Worm (Caenorhabditis elegans) whole organism, L2 larva: ENCODE results near the gene F37A4.1.

Experiments used
- C34F6.9 ChIP-seq: fragments of 150-350 bp; optimal IDR thresholded peaks from 2 replicates; lab custom pipeline; 2014; ENCODE audit warnings: missing biosample characterization, missing genetic modification characterization
- F13H6.1 ChIP-seq: sonication (generic microtip); optimal IDR thresholded peaks from 2 replicates; lab custom pipeline; 2016; ENCODE audit warnings: missing genetic modification characterization, missing compliant biosample characterization
- R02D3.7 ChIP-seq: fragments of 150-350 bp; optimal IDR thresholded peaks from 2 replicates; lab custom pipeline; 2014; ENCODE audit warnings: missing biosample characterization, missing genetic modification characterization
- Y55F3AM.14 ChIP-seq: fragments of 200-800 bp; sonication (Bioruptor generic); optimal IDR thresholded peaks from 2 replicates; lab custom pipeline; 2018; ENCODE audit warnings: mild to moderate bottlenecking, missing genetic modification characterization, missing compliant biosample characterization
- alr-1 ChIP-seq: fragments of 150-350 bp; optimal IDR thresholded peaks from 2 replicates; lab custom pipeline; 2014; ENCODE audit warnings: missing biosample characterization, missing genetic modification characterization
- aly-2 ChIP-seq: fragments of 150-350 bp; optimal IDR thresholded peaks from 2 replicates; lab custom pipeline; 2014; ENCODE audit warnings: missing biosample characterization, missing genetic modification characterization
- ama-1 ChIP-seq: fragments of 150-350 bp; optimal IDR thresholded peaks from 2 replicates; lab custom pipeline; 2018; ENCODE audit warnings: inconsistent platforms
- blmp-1 ChIP-seq: sonication (generic microtip); optimal IDR thresholded peaks from 2 replicates; lab custom pipeline; 2017; ENCODE audit warnings: missing genetic modification characterization, mild to moderate bottlenecking, missing compliant biosample characterization, antibody characterized with exemption, moderate library complexity; ENCODE audit not compliant: insufficient read depth
- ceh-82 ChIP-seq: fragments of 150-350 bp; optimal IDR thresholded peaks from 2 replicates; lab custom pipeline; 2014; ENCODE audit warnings: missing biosample characterization, missing genetic modification characterization
- egl-27 ChIP-seq: sonication (generic microtip); optimal IDR thresholded peaks from 3 replicates; lab custom pipeline; 2017; ENCODE audit warnings: missing biosample characterization, missing genetic modification reagents, missing genetic modification characterization
- elt-3 ChIP-seq: sonication (generic microtip); optimal IDR thresholded peaks from 2 replicates; lab custom pipeline; 2017; ENCODE audit warnings: missing biosample characterization, missing genetic modification characterization
- fos-1 ChIP-seq: fragments of 150-350 bp; optimal IDR thresholded peaks from 2 replicates; lab custom pipeline; 2014; ENCODE audit warnings: missing biosample characterization, missing genetic modification characterization
- gmeb-1 ChIP-seq: fragments of 150-350 bp; optimal IDR thresholded peaks from 2 replicates; lab custom pipeline; 2014; ENCODE audit warnings: missing biosample characterization, missing genetic modification characterization
- lin-11 ChIP-seq: fragments of 150-350 bp; sonication (generic microtip); optimal IDR thresholded peaks from 2 replicates; lab custom pipeline; 2014; ENCODE audit warnings: missing biosample characterization, missing genetic modification characterization, inconsistent platforms, mixed read lengths
- lin-13 ChIP-seq: fragments of 150-350 bp; optimal IDR thresholded peaks from 2 replicates; lab custom pipeline; 2014; ENCODE audit warnings: missing biosample characterization, missing genetic modification reagents, missing genetic modification characterization
- lin-39 ChIP-seq: fragments of 150-350 bp; optimal IDR thresholded peaks from 2 replicates; lab custom pipeline; 2014; ENCODE audit warnings: missing biosample characterization, missing genetic modification reagents, missing genetic modification characterization
- lsy-2 ChIP-seq, 2 experiments: fragments of 150-350 bp in 1 of 2; sonication (generic microtip) in 1 of 2; optimal IDR thresholded peaks; 2 replicates each; lab custom pipeline; 2014 to 2017; ENCODE audit warnings: missing biosample characterization in 2 of 2, missing genetic modification characterization in 2 of 2
- nhr-10 ChIP-seq: sonication (generic microtip); optimal IDR thresholded peaks from 2 replicates; lab custom pipeline; 2017; ENCODE audit warnings: missing biosample characterization, missing genetic modification characterization
- nhr-11 ChIP-seq: fragments of 150-350 bp; optimal IDR thresholded peaks from 2 replicates; lab custom pipeline; 2014; ENCODE audit warnings: missing biosample characterization, missing genetic modification characterization
- nhr-12 ChIP-seq: fragments of 150-350 bp; optimal IDR thresholded peaks from 2 replicates; lab custom pipeline; 2014; ENCODE audit warnings: missing biosample characterization, missing genetic modification characterization
- nhr-129 ChIP-seq: fragments of 150-350 bp; optimal IDR thresholded peaks from 2 replicates; lab custom pipeline; 2014; ENCODE audit warnings: missing biosample characterization, missing genetic modification characterization
- nhr-21 ChIP-seq: fragments of 150-350 bp; optimal IDR thresholded peaks from 2 replicates; lab custom pipeline; 2014; ENCODE audit warnings: missing biosample characterization, missing genetic modification characterization
- nhr-25 ChIP-seq: fragments of 150-350 bp; sonication (generic microtip); optimal IDR thresholded peaks from 3 replicates; lab custom pipeline; 2014; ENCODE audit warnings: missing biosample characterization, missing genetic modification characterization
- nhr-6 ChIP-seq: fragments of 150-350 bp; optimal IDR thresholded peaks from 2 replicates; lab custom pipeline; 2014; ENCODE audit warnings: missing biosample characterization, missing genetic modification characterization
- nhr-77 ChIP-seq: fragments of 150-350 bp; optimal IDR thresholded peaks from 2 replicates; lab custom pipeline; 2014; ENCODE audit warnings: missing biosample characterization, missing genetic modification characterization
- peb-1 ChIP-seq: fragments of 150-350 bp; optimal IDR thresholded peaks from 2 replicates; lab custom pipeline; 2014; ENCODE audit warnings: missing biosample characterization, missing genetic modification characterization
- sem-4 ChIP-seq: fragments of 150-350 bp; optimal IDR thresholded peaks from 2 replicates; lab custom pipeline; 2014; ENCODE audit warnings: missing biosample characterization, missing genetic modification reagents, missing genetic modification characterization
- sma-3 ChIP-seq: sonication (generic microtip); optimal IDR thresholded peaks from 2 replicates; lab custom pipeline; 2016; ENCODE audit warnings: missing genetic modification reagents, missing genetic modification characterization, missing compliant biosample characterization
- sma-9 ChIP-seq, 2 experiments: fragments of 150-350 bp in 1 of 2; sonication (generic microtip) in 1 of 2; optimal IDR thresholded peaks; 2 replicates each; lab custom pipeline; 2014 to 2016; ENCODE audit warnings: missing genetic modification characterization in 2 of 2, mild to moderate bottlenecking in 1 of 2, missing biosample characterization in 1 of 2, missing compliant biosample characterization in 1 of 2, missing genetic modification reagents in 1 of 2, moderate library complexity in 1 of 2
- snpc-4 ChIP-seq: fragments of 150-350 bp; optimal IDR thresholded peaks from 2 replicates; lab custom pipeline; 2014; ENCODE audit warnings: missing biosample characterization, missing genetic modification characterization
- unc-39 ChIP-seq: fragments of 150-350 bp; optimal IDR thresholded peaks from 2 replicates; lab custom pipeline; 2014; ENCODE audit warnings: missing biosample characterization, missing genetic modification characterization
- unc-62 ChIP-seq: fragments of 150-350 bp; optimal IDR thresholded peaks from 2 replicates; lab custom pipeline; 2014; ENCODE audit warnings: missing biosample characterization, missing genetic modification reagents, missing genetic modification characterization
- zag-1 ChIP-seq: fragments of 150-350 bp; optimal IDR thresholded peaks from 2 replicates; lab custom pipeline; 2014; ENCODE audit warnings: missing biosample characterization, missing genetic modification characterization
- ztf-1 ChIP-seq: fragments of 200-800 bp; sonication (Bioruptor generic); conservative IDR thresholded peaks from 2 replicates; pipeline ENCODE4 v1.3.6; 2022; ENCODE audit warnings: missing genetic modification characterization, missing compliant biosample characterization

F37A4.1 gene

ce11 chrIII:6734420-6734819 lies 11.2 kb downstream of the F37A4.1 start, which contains the start of gene Y102E9.3:
Y102E9.3 (minus strand) TSS chrIII:6734520.
- TF ChIP-seq lin-13 (no peak), nhr-12 (no peak), sem-4 (tag; lab: Kevin White, UChicago) (no peak), blmp-1 (no peak), snpc-4 (tag; lab: Kevin White, UChicago) (no peak), ceh-82 (no peak), nhr-77 (tag; lab: Kevin White, UChicago) (no peak), C34F6.9 (tag; lab: Kevin White, UChicago) (no peak), nhr-21 (tag; lab: Kevin White, UChicago) (no peak), lin-39 (tag; lab: Kevin White, UChicago) (no peak), sma-9 (GFP tag; optimal IDR thresholded peaks at IDR 0.05; lab: Kevin White, UChicago) (no peak), sma-9 (tag; optimal IDR thresholded peaks at IDR 0.05; lab: Kevin White, UChicago) (no peak)
- TF ChIP-seq, all 48 proteins: peak for 0

- no peak for TF ChIP-seq nhr-25 (tag; lab: Kevin White, UChicago)
- no peak for TF ChIP-seq unc-62 (GFP tag; lab: Kevin White, UChicago)
- no peak for TF ChIP-seq alr-1
- TF ChIP-seq sma-3, result no peak
- no peak for TF ChIP-seq lsy-2 (tag; optimal IDR thresholded peaks at IDR 0.05; lab: Kevin White, UChicago)
- TF ChIP-seq nhr-12, result no peak
- TF ChIP-seq peb-1 (tag; lab: Kevin White, UChicago), result no peak
- TF ChIP-seq fos-1, result no peak
These were observed 13.4 kb downstream of the F37A4.1 start, which contains the start of gene Y102E9.6 for ce11 chrIII:6736566-6736965. Y102E9.6 (minus strand) TSS chrIII:6736666.

ce11 chrIII:6736971-6737370 lies 13.8 kb downstream of the F37A4.1 start, which contains the start of gene K07E12.2:
K07E12.2 (plus strand) TSS chrIII:6737271.
- no peak for TF ChIP-seq R02D3.7 (tag; lab: Kevin White, UChicago)
- TF ChIP-seq ztf-1 (GFP tag; lab: Robert Waterston, UW), result no peak
- TF ChIP-seq F13H6.1 (tag; lab: Kevin White, UChicago), result no peak
- TF ChIP-seq zag-1, result no peak
- no peak for TF ChIP-seq fos-1
- no peak for TF ChIP-seq Y55F3AM.14 (GFP tag; lab: Kevin White, UChicago)
- no peak for TF ChIP-seq unc-62 (GFP tag; lab: Kevin White, UChicago)
- TF ChIP-seq egl-27, result no peak
- no peak for TF ChIP-seq peb-1 (tag; lab: Kevin White, UChicago)
- TF ChIP-seq nhr-6 (tag; lab: Kevin White, UChicago), result no peak
- TF ChIP-seq unc-39 (tag; lab: Kevin White, UChicago), result no peak
- no peak for TF ChIP-seq nhr-25 (tag; lab: Kevin White, UChicago)
- TF ChIP-seq elt-3, result no peak
- TF ChIP-seq aly-2 (tag; lab: Kevin White, UChicago), result no peak

- TF ChIP-seq nhr-6 (tag; lab: Kevin White, UChicago) (no peak), lin-11 (tag; lab: Kevin White, UChicago) (no peak), nhr-10 (tag; lab: Kevin White, UChicago) (no peak), lin-39 (tag; lab: Kevin White, UChicago) (no peak), aly-2 (tag; lab: Kevin White, UChicago) (no peak)
- TF ChIP-seq, all 48 proteins: peak for 0
These were observed 16.9 kb downstream of the F37A4.1 start for ce11 chrIII:6740072-6740471.

- TF ChIP-seq gmeb-1 (tag; lab: Kevin White, UChicago) (no peak), snpc-4 (tag; lab: Kevin White, UChicago) (no peak), nhr-129 (tag; lab: Kevin White, UChicago) (peak; percentile 40), nhr-21 (tag; lab: Kevin White, UChicago) (no peak), nhr-11 (tag; lab: Kevin White, UChicago) (no peak), lsy-2 (tag; optimal IDR thresholded peaks at IDR 0.05; lab: Kevin White, UChicago) (no peak), ama-1 (no peak), nhr-12 (no peak), F13H6.1 (tag; lab: Kevin White, UChicago) (peak; percentile 44)
These were observed 19.4 kb downstream of the F37A4.1 start for ce11 chrIII:6742597-6742996.
